Worm (Caenorhabditis elegans): ENCODE measurements around the gene srxa-1.

srxa-1 gene

DNA sequence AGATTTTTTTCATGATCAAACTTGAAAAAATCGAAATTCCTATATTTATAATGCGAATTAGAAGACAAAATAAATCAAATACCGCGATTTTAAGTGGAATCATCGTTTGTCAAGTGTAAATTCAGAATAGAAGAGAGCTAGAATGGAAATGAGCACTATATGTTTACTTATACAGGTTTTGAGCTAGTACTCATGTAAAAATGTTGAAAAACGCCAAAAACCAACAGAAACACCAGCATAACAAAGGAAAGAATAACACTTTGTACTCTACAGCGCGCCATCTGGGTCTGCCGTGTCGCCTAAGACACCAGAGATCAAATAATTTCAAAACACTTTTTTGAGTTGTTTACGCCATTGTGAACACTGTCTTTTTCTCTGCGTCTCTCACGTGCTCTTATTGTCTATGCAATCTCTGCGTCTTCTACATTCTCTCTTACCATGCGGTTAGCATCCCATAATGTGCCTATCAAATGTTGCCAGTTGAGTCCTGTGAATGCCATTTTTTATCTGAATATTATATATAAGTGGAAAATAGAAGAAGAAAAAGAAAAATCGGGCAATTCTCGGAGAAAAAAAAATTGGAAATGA is 3.0 kb upstream of the srxa-1 start, which contains the start of gene ipla-3 (continued):
- TF ChIP-seq pqm-1 (tag; optimal IDR thresholded peaks at IDR 0.05) = peak; percentile 81
- peak; percentile 26; the same call in 1 of the 2 replicates for TF ChIP-seq ceh-20 (GFP tag; IDR thresholded peaks at IDR 0.05)
- peak; percentile 3 for TF ChIP-seq duxl-1 (tag; optimal IDR thresholded peaks at IDR 0.05; ENCODE audit: poor library complexity)
- TF ChIP-seq Y5F2A.4 (GFP tag; optimal IDR thresholded peaks at IDR 0.05) = no peak
- TF ChIP-seq nhr-10 (tag; optimal IDR thresholded peaks at IDR 0.05) = peak; percentile 12
- TF ChIP-seq ZK546.5 (tag; optimal IDR thresholded peaks at IDR 0.05) = no peak
- TF ChIP-seq dmd-9 (GFP tag; IDR thresholded peaks at IDR 0.05) = no peak
- TF ChIP-seq ces-1 (GFP tag; optimal IDR thresholded peaks at IDR 0.05) = no peak
- TF ChIP-seq Y48G9A.11 (GFP tag; IDR thresholded peaks at IDR 0.05) = no peak
- no peak for TF ChIP-seq ceh-82 (tag; optimal IDR thresholded peaks at IDR 0.05)
- no peak for TF ChIP-seq aly-2 (tag; optimal IDR thresholded peaks at IDR 0.05)
- TF ChIP-seq nhr-42 (GFP tag; IDR thresholded peaks at IDR 0.05) = no peak
- TF ChIP-seq T20F7.1 (GFP tag; optimal IDR thresholded peaks at IDR 0.05) = no peak
- TF ChIP-seq lir-3 (tag; optimal IDR thresholded peaks at IDR 0.05) = no peak
- peak; percentile 46 for TF ChIP-seq nhr-76 (tag; optimal IDR thresholded peaks at IDR 0.05)
- TF ChIP-seq egl-27 (tag; optimal IDR thresholded peaks at IDR 0.05) = no peak
- TF ChIP-seq mes-2 (tag; optimal IDR thresholded peaks at IDR 0.05; ENCODE audit: poor library complexity, severe bottlenecking) = peak; percentile 59
- 0 out of 2 replicates have a peak, but pooled peaks have one; percentile 20 for TF ChIP-seq mxl-2 (GFP tag; conservative IDR thresholded peaks at IDR 0.05)
- TF ChIP-seq spr-1 (tag; optimal IDR thresholded peaks at IDR 0.05) = peak; percentile 38
- TF ChIP-seq ceh-32 (tag; optimal IDR thresholded peaks at IDR 0.05; ENCODE audit: poor library complexity) = no peak
- no peak for TF ChIP-seq F10B5.3 (tag; optimal IDR thresholded peaks at IDR 0.05)
- no peak for TF ChIP-seq D1046.2 (GFP tag; IDR thresholded peaks at IDR 0.05)
- peak; percentile 77 to 97 for TF ChIP-seq daf-16 (GFP tag; optimal IDR thresholded peaks at IDR 0.05)
- peak; percentile 99 for TF ChIP-seq daf-16 (tag; optimal IDR thresholded peaks at IDR 0.05)
- TF ChIP-seq dpl-1 (GFP tag; optimal IDR thresholded peaks at IDR 0.05) = peak; percentile 54
- no peak for TF ChIP-seq lim-7 (GFP tag; IDR thresholded peaks at IDR 0.05)
- TF ChIP-seq zip-2 (tag; optimal IDR thresholded peaks at IDR 0.05) = no peak
- no peak for TF ChIP-seq ztf-7 (tag; optimal IDR thresholded peaks at IDR 0.05)
- TF ChIP-seq nhr-25 (tag; optimal IDR thresholded peaks at IDR 0.05; ENCODE audit: borderline replicate concordance, insufficient read depth) = no peak
- no peak for TF ChIP-seq skn-1 (tag; optimal IDR thresholded peaks at IDR 0.05)
- TF ChIP-seq F49E8.2 (tag; optimal IDR thresholded peaks at IDR 0.05; ENCODE audit: borderline replicate concordance) = no peak
- no peak for TF ChIP-seq mdt-29 (GFP tag; IDR thresholded peaks at IDR 0.05)
- no peak for TF ChIP-seq dmd-8 (GFP tag; IDR thresholded peaks at IDR 0.05)
- TF ChIP-seq gei-8 (GFP tag; optimal IDR thresholded peaks at IDR 0.05) = no peak
- TF ChIP-seq R02D3.7 (tag; optimal IDR thresholded peaks at IDR 0.05) = no peak
- TF ChIP-seq fkh-10 (GFP tag; optimal IDR thresholded peaks at IDR 0.05) = peak; percentile 85
- peak; percentile 97 for TF ChIP-seq dmd-6 (GFP tag; IDR thresholded peaks at IDR 0.05)
- TF ChIP-seq madf-5 (GFP tag; IDR thresholded peaks at IDR 0.05) = no peak
- TF ChIP-seq hlh-30 (tag; optimal IDR thresholded peaks at IDR 0.05; ENCODE audit: insufficient read depth) = peak; percentile 88
- TF ChIP-seq zag-1 (tag; optimal IDR thresholded peaks at IDR 0.05) = no peak
- no peak for TF ChIP-seq daf-19 (GFP tag; conservative IDR thresholded peaks at IDR 0.05)
- TF ChIP-seq tra-1 (GFP tag; IDR thresholded peaks at IDR 0.05) = 0 out of 2 replicates have a peak, but pooled peaks have one; percentile 37
- TF ChIP-seq mdl-1 (tag; optimal IDR thresholded peaks at IDR 0.05) = peak; percentile 74 to 93
- TF ChIP-seq tag-97 (GFP tag; IDR thresholded peaks at IDR 0.05) = no peak
- TF ChIP-seq ceh-62 (tag; optimal IDR thresholded peaks at IDR 0.05) = no peak
- peak; percentile 65; the same call in 1 of the 2 replicates for TF ChIP-seq zfp-3 (GFP tag; conservative IDR thresholded peaks at IDR 0.05)
- no peak for TF ChIP-seq snpc-4 (tag; optimal IDR thresholded peaks at IDR 0.05)
- no peak for TF ChIP-seq nhr-41 (GFP tag; IDR thresholded peaks at IDR 0.05)
- TF ChIP-seq daf-12 (tag; optimal IDR thresholded peaks at IDR 0.05) = no peak
- no peak for TF ChIP-seq zfp-2 (tag; optimal IDR thresholded peaks at IDR 0.05)
- peak; percentile 91 for TF ChIP-seq nhr-77 (tag; optimal IDR thresholded peaks at IDR 0.05)

All from whole organism, L4 larva.